Worm (Caenorhabditis elegans) whole organism, L4 larva: Measurements from ENCODE around the gene K02D10.2.

Experiments
- D1046.2 ChIP-seq: fragments of 200-800 bp; sonication (Bioruptor generic); IDR thresholded peaks from 2 replicates; pipeline ENCODE4 v1.3.6; 2022; ENCODE audit warnings: missing genetic modification characterization, missing compliant biosample characterization
- F10B5.3 ChIP-seq: sonication (generic microtip); optimal IDR thresholded peaks from 2 replicates; lab custom pipeline; 2016; ENCODE audit warnings: mild to moderate bottlenecking, missing genetic modification characterization, missing compliant biosample characterization
- F26F4.8 ChIP-seq: fragments of 200-800 bp; sonication (Bioruptor generic); conservative IDR thresholded peaks from 2 replicates; pipeline ENCODE4 v1.3.6; 2022; ENCODE audit warnings: missing genetic modification characterization, missing compliant biosample characterization
- T26A8.4 ChIP-seq: fragments of 200-800 bp; sonication (Bioruptor generic); IDR thresholded peaks from 2 replicates; pipeline ENCODE4 v1.3.6; 2022; ENCODE audit warnings: missing genetic modification characterization, missing compliant biosample characterization
- Y48G9A.11 ChIP-seq: fragments of 200-800 bp; sonication (Bioruptor generic); IDR thresholded peaks from 2 replicates; pipeline ENCODE4 v1.3.6; 2022; ENCODE audit warnings: missing genetic modification reagents, missing genetic modification characterization, missing compliant biosample characterization
- Y5F2A.4 ChIP-seq: fragments of 200-800 bp; sonication (Bioruptor generic); optimal IDR thresholded peaks from 2 replicates; lab custom pipeline; 2018; ENCODE audit warnings: mild to moderate bottlenecking, missing genetic modification characterization, missing compliant biosample characterization
- Y75B8A.6 ChIP-seq: fragments of 200-800 bp; sonication (Bioruptor generic); IDR thresholded peaks from 2 replicates; pipeline ENCODE4 v1.3.6; 2022; ENCODE audit warnings: missing genetic modification reagents, missing genetic modification characterization, missing compliant biosample characterization
- ama-1 ChIP-seq: fragments of 150-350 bp; optimal IDR thresholded peaks from 2 replicates; lab custom pipeline; 2014; ENCODE audit warnings: inconsistent platforms, mixed read lengths
- arid-1 ChIP-seq: fragments of 200-800 bp; sonication (Bioruptor generic); conservative IDR thresholded peaks from 2 replicates; pipeline ENCODE4 v1.3.6; 2022; ENCODE audit warnings: missing genetic modification reagents, missing genetic modification characterization, missing compliant biosample characterization
- ceh-20 ChIP-seq: fragments of 200-800 bp; sonication (Bioruptor generic); IDR thresholded peaks from 2 replicates; pipeline ENCODE4 v1.3.6; 2022; ENCODE audit warnings: missing genetic modification reagents, missing genetic modification characterization, missing compliant biosample characterization
- ceh-28 ChIP-seq: fragments of 150-350 bp; optimal IDR thresholded peaks from 2 replicates; lab custom pipeline; 2014; ENCODE audit warnings: missing biosample characterization, missing genetic modification reagents, missing genetic modification characterization
- ceh-32 ChIP-seq: sonication (generic microtip); optimal IDR thresholded peaks from 2 replicates; lab custom pipeline; 2016; ENCODE audit warnings: mild to moderate bottlenecking, missing genetic modification characterization, missing compliant biosample characterization; ENCODE audit not compliant: poor library complexity
- ceh-44 ChIP-seq: fragments of 200-800 bp; sonication (Bioruptor generic); IDR thresholded peaks from 2 replicates; pipeline ENCODE4 v1.3.6; 2022; ENCODE audit warnings: missing genetic modification reagents, missing genetic modification characterization, missing compliant biosample characterization
- ces-1 ChIP-seq: fragments of 150-350 bp; sonication (generic microtip); optimal IDR thresholded peaks from 4 replicates; lab custom pipeline; 2014; ENCODE audit warnings: missing biosample characterization, missing genetic modification reagents, missing genetic modification characterization
- cey-2 ChIP-seq: sonication (generic microtip); optimal IDR thresholded peaks from 3 replicates; lab custom pipeline; 2017; ENCODE audit warnings: missing genetic modification characterization, mild to moderate bottlenecking, missing compliant biosample characterization, antibody characterized with exemption, borderline replicate concordance; ENCODE audit not compliant: insufficient read depth
- daf-8 ChIP-seq: fragments of 200-800 bp; sonication (Bioruptor generic); IDR thresholded peaks from 2 replicates; pipeline ENCODE4 v1.3.6; 2022; ENCODE audit warnings: missing genetic modification characterization, missing compliant biosample characterization
- dmd-8 ChIP-seq: fragments of 200-800 bp; sonication (Bioruptor generic); IDR thresholded peaks from 2 replicates; pipeline ENCODE4 v1.3.6; 2022; ENCODE audit warnings: missing genetic modification characterization, missing compliant biosample characterization
- egl-27 ChIP-seq: sonication (generic microtip); optimal IDR thresholded peaks from 3 replicates; lab custom pipeline; 2017; ENCODE audit warnings: missing biosample characterization, missing genetic modification reagents, missing genetic modification characterization
- egl-43 ChIP-seq: fragments of 200-800 bp; sonication (Bioruptor generic); IDR thresholded peaks from 2 replicates; pipeline ENCODE4 v1.3.6; 2022; ENCODE audit warnings: missing genetic modification reagents, missing genetic modification characterization, missing compliant biosample characterization
- fkh-10 ChIP-seq: fragments of 150-350 bp; optimal IDR thresholded peaks from 2 replicates; lab custom pipeline; 2014; ENCODE audit warnings: missing biosample characterization, missing genetic modification reagents, missing genetic modification characterization
- gei-8 ChIP-seq: fragments of 200-800 bp; sonication (Bioruptor generic); optimal IDR thresholded peaks from 2 replicates; lab custom pipeline; 2018; ENCODE audit warnings: mild to moderate bottlenecking, missing genetic modification characterization, missing compliant biosample characterization
- hif-1 ChIP-seq, 2 experiments: sonication (generic microtip); optimal IDR thresholded peaks; 2 replicates each; lab custom pipeline; 2016 to 2017; ENCODE audit warnings: missing compliant biosample characterization in 2 of 2, missing genetic modification characterization in 2 of 2, missing genetic modification reagents in 2 of 2, missing genotype in 2 of 2, mild to moderate bottlenecking in 1 of 2
- hlh-30 ChIP-seq: sonication (generic microtip); optimal IDR thresholded peaks from 2 replicates; lab custom pipeline; 2017; ENCODE audit warnings: antibody characterized with exemption, mild to moderate bottlenecking, missing genetic modification characterization, missing compliant biosample characterization; ENCODE audit not compliant: insufficient read depth
- hmg-1.1 ChIP-seq: fragments of 200-800 bp; sonication (Bioruptor generic); IDR thresholded peaks from 2 replicates; pipeline ENCODE4 v1.3.6; 2022; ENCODE audit warnings: missing genetic modification reagents, missing genetic modification characterization, missing compliant biosample characterization
- lim-7 ChIP-seq: fragments of 200-800 bp; sonication (Bioruptor generic); IDR thresholded peaks from 2 replicates; pipeline ENCODE4 v1.3.6; 2022; ENCODE audit warnings: missing genetic modification characterization, missing compliant biosample characterization
- lin-1 ChIP-seq: fragments of 200-800 bp; sonication (Bioruptor generic); IDR thresholded peaks from 2 replicates; pipeline ENCODE4 v1.3.6; 2022; ENCODE audit warnings: missing genetic modification reagents, missing genetic modification characterization, missing compliant biosample characterization
- lin-29 ChIP-seq: fragments of 200-800 bp; sonication (Bioruptor generic); IDR thresholded peaks from 2 replicates; pipeline ENCODE4 v1.3.6; 2022; ENCODE audit warnings: missing genetic modification reagents, missing genetic modification characterization, missing compliant biosample characterization
- lir-3 ChIP-seq: sonication (generic microtip); optimal IDR thresholded peaks from 2 replicates; lab custom pipeline; 2016; ENCODE audit warnings: mild to moderate bottlenecking, missing genetic modification characterization, missing compliant biosample characterization
- lsy-2 ChIP-seq, 2 experiments: fragments of 150-350 bp in 1 of 2; sonication (generic microtip) in 1 of 2; optimal IDR thresholded peaks; 2 replicates each; lab custom pipeline; 2014 to 2017; ENCODE audit warnings: missing biosample characterization in 2 of 2, missing genetic modification characterization in 2 of 2
- madf-5 ChIP-seq, 2 experiments: fragments of 200-800 bp; sonication (Bioruptor generic); IDR thresholded peaks; 2 replicates each; pipeline ENCODE4 v1.3.6; 2022; ENCODE audit warnings: missing compliant biosample characterization in 2 of 2, missing genetic modification characterization in 2 of 2
- madf-9 ChIP-seq: fragments of 200-800 bp; sonication (Bioruptor generic); conservative IDR thresholded peaks from 2 replicates; pipeline ENCODE4 v1.3.6; 2022; ENCODE audit warnings: missing genetic modification reagents, missing genetic modification characterization, missing compliant biosample characterization
- mdl-1 ChIP-seq, 2 experiments: fragments of 150-350 bp in 1 of 2; sonication (generic microtip) in 1 of 2; optimal IDR thresholded peaks; 2 replicates each; lab custom pipeline; 2014 to 2017; ENCODE audit warnings: missing biosample characterization in 2 of 2, missing genetic modification characterization in 2 of 2
- mes-2 ChIP-seq: sonication (generic microtip); optimal IDR thresholded peaks from 2 replicates; lab custom pipeline; 2016; ENCODE audit warnings: missing genotype, mild to moderate bottlenecking, missing genetic modification characterization, missing compliant biosample characterization; ENCODE audit not compliant: poor library complexity, severe bottlenecking
- nhr-102 ChIP-seq: sonication (generic microtip); optimal IDR thresholded peaks from 2 replicates; lab custom pipeline; 2016; ENCODE audit warnings: mild to moderate bottlenecking, missing genetic modification characterization, moderate library complexity, missing compliant biosample characterization
- nhr-111 ChIP-seq: fragments of 200-800 bp; sonication (Bioruptor generic); optimal IDR thresholded peaks from 2 replicates; lab custom pipeline; 2018; ENCODE audit warnings: mild to moderate bottlenecking, missing genetic modification characterization, missing compliant biosample characterization
- nhr-25 ChIP-seq: sonication (generic microtip); optimal IDR thresholded peaks from 2 replicates; lab custom pipeline; 2017; ENCODE audit warnings: missing genetic modification characterization, mild to moderate bottlenecking, missing compliant biosample characterization, antibody characterized with exemption, moderate library complexity, borderline replicate concordance; ENCODE audit not compliant: insufficient read depth
- nhr-42 ChIP-seq: fragments of 200-800 bp; sonication (Bioruptor generic); IDR thresholded peaks from 2 replicates; pipeline ENCODE4 v1.3.6; 2022; ENCODE audit warnings: missing genetic modification characterization, missing compliant biosample characterization
- nhr-76 ChIP-seq: fragments of 150-350 bp; optimal IDR thresholded peaks from 2 replicates; lab custom pipeline; 2014; ENCODE audit warnings: missing biosample characterization, missing genetic modification characterization
- nhr-77 ChIP-seq: fragments of 150-350 bp; optimal IDR thresholded peaks from 2 replicates; lab custom pipeline; 2014; ENCODE audit warnings: missing biosample characterization, missing genetic modification characterization
- php-3 ChIP-seq: fragments of 200-800 bp; sonication (Bioruptor generic); IDR thresholded peaks from 2 replicates; pipeline ENCODE4 v1.3.6; 2022; ENCODE audit warnings: missing genetic modification reagents, missing genetic modification characterization, missing compliant biosample characterization
- sdz-12 ChIP-seq: fragments of 200-800 bp; sonication (Bioruptor generic); optimal IDR thresholded peaks from 2 replicates; lab custom pipeline; 2018; ENCODE audit warnings: mild to moderate bottlenecking, missing genetic modification characterization, missing compliant biosample characterization
- tag-97 ChIP-seq: fragments of 200-800 bp; sonication (Bioruptor generic); IDR thresholded peaks from 2 replicates; pipeline ENCODE4 v1.3.6; 2022; ENCODE audit warnings: missing genetic modification characterization, missing compliant biosample characterization
- unc-130 ChIP-seq: sonication (generic microtip); optimal IDR thresholded peaks from 2 replicates; lab custom pipeline; 2016; ENCODE audit warnings: missing genetic modification reagents, missing genetic modification characterization, missing compliant biosample characterization
- unc-39 ChIP-seq: sonication (generic microtip); optimal IDR thresholded peaks from 2 replicates; lab custom pipeline; 2017; ENCODE audit warnings: missing biosample characterization, missing genetic modification characterization
- zag-1 ChIP-seq: fragments of 150-350 bp; optimal IDR thresholded peaks from 2 replicates; lab custom pipeline; 2014; ENCODE audit warnings: missing biosample characterization, missing genetic modification characterization
- zfp-2 ChIP-seq: sonication (generic microtip); optimal IDR thresholded peaks from 2 replicates; lab custom pipeline; 2016; ENCODE audit warnings: mild to moderate bottlenecking, missing genetic modification characterization, missing compliant biosample characterization
- zfp-3 ChIP-seq: fragments of 200-800 bp; sonication (Bioruptor generic); conservative IDR thresholded peaks from 2 replicates; pipeline ENCODE4 v1.3.6; 2022; ENCODE audit warnings: missing genetic modification reagents, missing genetic modification characterization, missing compliant biosample characterization
- zip-11 ChIP-seq: fragments of 200-800 bp; sonication (Bioruptor generic); IDR thresholded peaks from 2 replicates; pipeline ENCODE4 v1.3.6; 2022; ENCODE audit warnings: missing genetic modification characterization, missing compliant biosample characterization
- zip-2 ChIP-seq: fragments of 150-350 bp; optimal IDR thresholded peaks from 2 replicates; lab custom pipeline; 2014; ENCODE audit warnings: missing biosample characterization, missing genetic modification characterization
- ztf-11 ChIP-seq: fragments of 150-350 bp; optimal IDR thresholded peaks from 2 replicates; lab custom pipeline; 2014; ENCODE audit warnings: missing biosample characterization, missing genetic modification characterization

The K02D10.2 gene

DNA sequence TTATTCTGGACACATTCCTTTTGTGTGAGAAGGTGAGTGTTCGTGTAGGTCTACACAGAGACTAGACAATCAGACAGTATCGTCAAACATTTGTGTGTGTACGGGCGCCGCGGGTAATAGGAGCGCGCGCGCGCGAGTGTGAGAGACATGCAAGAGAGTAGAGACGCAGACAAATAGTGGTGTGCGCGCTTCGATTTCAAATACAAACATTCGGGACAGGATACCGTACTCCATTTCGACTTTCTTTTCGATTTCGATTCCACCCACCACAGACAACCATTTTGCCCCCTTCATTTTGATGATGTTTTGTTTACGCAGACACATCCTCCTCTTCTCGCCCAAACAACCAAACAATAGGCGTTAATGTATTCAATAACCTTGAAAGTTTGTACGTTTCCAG is 23.7 kb upstream of the K02D10.2 start (continued):
- TF ChIP-seq F26F4.8 (GFP tag; lab: Robert Waterston, UW) (no peak), egl-43 (GFP tag; lab: Robert Waterston, UW) (peak; percentile 80), lsy-2 (tag; optimal IDR thresholded peaks at IDR 0.05; lab: Kevin White, UChicago) (peak in 1 of 2 experiments; percentile 66), unc-39 (tag; lab: Kevin White, UChicago) (no peak), zip-2 (tag; lab: Kevin White, UChicago) (no peak), cey-2 (peak; percentile 28), ztf-11 (tag; lab: Kevin White, UChicago) (no peak), Y5F2A.4 (GFP tag; lab: Kevin White, UChicago) (no peak), dmd-8 (GFP tag; lab: Robert Waterston, UW) (no peak), ceh-28 (tag; lab: Kevin White, UChicago) (no peak), ceh-32 (tag; lab: Kevin White, UChicago) (no peak), mes-2 (tag; lab: Kevin White, UChicago) (peak; percentile 76), hif-1 (tag; optimal IDR thresholded peaks at IDR 0.05; lab: Kevin White, UChicago) (peak in 1 of 2 experiments; percentile 55), unc-130 (no peak), mdl-1 (tag; optimal IDR thresholded peaks at IDR 0.05; lab: Kevin White, UChicago) (peak; percentile 38 to 80), hlh-30 (tag; lab: Kevin White, UChicago) (peak; percentile 79), madf-5 (GFP tag; IDR thresholded peaks at IDR 0.05; lab: Robert Waterston, UW) (no peak), egl-27 (tag; lab: Kevin White, UChicago) (no peak), D1046.2 (GFP tag; lab: Robert Waterston, UW) (0 out of 2 replicates have a peak, but pooled peaks have one; percentile 70), madf-9 (GFP tag; lab: Robert Waterston, UW) (peak; percentile 52; the same call in 1 of the 2 replicates), gei-8 (GFP tag; lab: Kevin White, UChicago) (peak; percentile 42), php-3 (GFP tag; lab: Robert Waterston, UW) (0 out of 2 replicates have a peak, but pooled peaks have one; percentile 8), nhr-77 (peak; percentile 12), hmg-1.1 (GFP tag; lab: Robert Waterston, UW) (peak; percentile 64), ceh-44 (GFP tag; lab: Robert Waterston, UW) (no peak), zfp-2 (no peak), nhr-76 (tag; lab: Kevin White, UChicago) (no peak), Y75B8A.6 (GFP tag; lab: Robert Waterston, UW) (0 out of 2 replicates have a peak, but pooled peaks have one; percentile 21), ces-1 (GFP tag; lab: Kevin White, UChicago) (no peak), daf-8 (GFP tag; lab: Robert Waterston, UW) (no peak), fkh-10 (GFP tag; lab: Kevin White, UChicago) (no peak), ama-1 (lab: Kevin White, UChicago) (no peak), zip-11 (no peak), nhr-102 (peak; percentile 48), Y48G9A.11 (GFP tag; lab: Robert Waterston, UW) (no peak), tag-97 (GFP tag; lab: Robert Waterston, UW) (no peak), zfp-3 (0 out of 2 replicates have a peak, but pooled peaks have one; percentile 57), nhr-25 (peak; percentile 89), lin-29 (GFP tag; lab: Robert Waterston, UW) (no peak), lir-3 (tag; lab: Kevin White, UChicago) (no peak), F10B5.3 (tag; lab: Kevin White, UChicago) (peak; percentile 16), lim-7 (GFP tag; lab: Robert Waterston, UW) (no peak), nhr-111 (no peak), lin-1 (GFP tag; lab: Robert Waterston, UW) (peak; percentile 49; the same call in 1 of the 2 replicates), nhr-42 (GFP tag; lab: Robert Waterston, UW) (no peak), zag-1 (tag; lab: Kevin White, UChicago) (no peak), arid-1 (GFP tag; lab: Robert Waterston, UW) (peak; percentile 69), T26A8.4 (GFP tag; lab: Robert Waterston, UW) (peak; percentile 85), ceh-20 (GFP tag; lab: Robert Waterston, UW) (no peak), sdz-12 (GFP tag; lab: Kevin White, UChicago) (no peak)
